Worm (Caenorhabditis elegans) whole organism, L2 larva: Measurements from ENCODE around the gene irld-7.

Source experiments
- R02D3.7 ChIP-seq: fragments of 150-350 bp; optimal IDR thresholded peaks from 2 replicates; lab custom pipeline; 2014; ENCODE audit warnings: missing biosample characterization, missing genetic modification characterization
- ama-1 ChIP-seq: fragments of 150-350 bp; optimal IDR thresholded peaks from 2 replicates; lab custom pipeline; 2018; ENCODE audit warnings: inconsistent platforms
- ceh-82 ChIP-seq: fragments of 150-350 bp; optimal IDR thresholded peaks from 2 replicates; lab custom pipeline; 2014; ENCODE audit warnings: missing biosample characterization, missing genetic modification characterization
- dmd-4 ChIP-seq: sonication (generic microtip); optimal IDR thresholded peaks from 2 replicates; lab custom pipeline; 2017; ENCODE audit warnings: missing biosample characterization, missing genetic modification characterization
- egl-27 ChIP-seq: sonication (generic microtip); optimal IDR thresholded peaks from 3 replicates; lab custom pipeline; 2017; ENCODE audit warnings: missing biosample characterization, missing genetic modification reagents, missing genetic modification characterization
- fos-1 ChIP-seq: fragments of 150-350 bp; optimal IDR thresholded peaks from 2 replicates; lab custom pipeline; 2014; ENCODE audit warnings: missing biosample characterization, missing genetic modification characterization
- lsy-2 ChIP-seq, 2 experiments: fragments of 150-350 bp in 1 of 2; sonication (generic microtip) in 1 of 2; optimal IDR thresholded peaks; 2 replicates each; lab custom pipeline; 2014 to 2017; ENCODE audit warnings: missing biosample characterization in 2 of 2, missing genetic modification characterization in 2 of 2
- nhr-12 ChIP-seq: fragments of 150-350 bp; optimal IDR thresholded peaks from 2 replicates; lab custom pipeline; 2014; ENCODE audit warnings: missing biosample characterization, missing genetic modification characterization
- nhr-237 ChIP-seq: fragments of 150-350 bp; optimal IDR thresholded peaks from 2 replicates; lab custom pipeline; 2014; ENCODE audit warnings: missing biosample characterization, missing genetic modification characterization
- skn-1 ChIP-seq: sonication (generic microtip); optimal IDR thresholded peaks from 2 replicates; lab custom pipeline; 2017; ENCODE audit warnings: missing biosample characterization, missing genetic modification characterization
- unc-39 ChIP-seq: fragments of 150-350 bp; optimal IDR thresholded peaks from 2 replicates; lab custom pipeline; 2014; ENCODE audit warnings: missing biosample characterization, missing genetic modification characterization

DNA sequence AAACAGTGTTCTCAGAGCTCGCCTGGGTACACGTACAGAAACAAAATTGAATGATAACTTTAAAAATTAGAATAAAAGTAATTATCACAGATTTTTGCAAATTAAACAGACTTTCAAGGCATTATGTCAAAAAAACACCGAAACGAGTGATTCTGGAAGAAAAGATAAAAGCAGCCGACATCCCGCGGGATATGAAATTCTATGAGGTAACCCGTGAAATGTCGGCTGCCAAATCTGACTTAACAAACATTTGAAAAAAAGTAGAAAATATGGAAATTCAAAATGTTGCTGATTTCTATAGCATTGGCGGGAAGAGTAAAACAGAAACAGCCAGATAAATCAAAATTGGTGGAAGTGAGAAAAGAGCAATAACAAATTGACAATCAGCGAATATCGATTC lies 24.6 kb upstream of the irld-7 start:
- TF ChIP-seq fos-1 (tag; lab: Kevin White, UChicago), result no peak
- no peak for TF ChIP-seq skn-1 (tag; lab: Kevin White, UChicago)
- TF ChIP-seq unc-39 (tag; lab: Kevin White, UChicago), result no peak
- no peak for TF ChIP-seq dmd-4 (tag; lab: Kevin White, UChicago)
- no peak for TF ChIP-seq lsy-2 (tag; optimal IDR thresholded peaks at IDR 0.05; lab: Kevin White, UChicago)
- TF ChIP-seq egl-27 (tag; lab: Kevin White, UChicago), result no peak
- no peak for TF ChIP-seq R02D3.7 (tag; lab: Kevin White, UChicago)
- no peak for TF ChIP-seq nhr-12
- TF ChIP-seq ama-1 (lab: Kevin White, UChicago), result no peak
- TF ChIP-seq ceh-82, result no peak
- no peak for TF ChIP-seq nhr-237 (tag; lab: Kevin White, UChicago)
